Worm (Caenorhabditis elegans) whole organism, L1 larva: Measurements from ENCODE around the gene T28H10.2.

ENCODE experiments used
- dpl-1 ChIP-seq, 3 experiments: fragments of 150-350 bp in 2 of 3; sonication (generic microtip) in 1 of 3; optimal IDR thresholded peaks; 2 replicates each; lab custom pipeline; 2014 to 2017; ENCODE audit warnings: missing biosample characterization in 3 of 3, missing genetic modification characterization in 3 of 3, missing genetic modification reagents in 3 of 3
- isw-1 ChIP-seq: fragments of 200-800 bp; sonication (Bioruptor generic); IDR thresholded peaks from 2 replicates; pipeline ENCODE4 v1.3.6; 2022; ENCODE audit warnings: missing genetic modification characterization, missing compliant biosample characterization
- lin-35 ChIP-seq, 2 experiments: fragments of 150-350 bp; optimal IDR thresholded peaks; 2 replicates each; lab custom pipeline; 2014; ENCODE audit warnings: missing biosample characterization in 2 of 2, missing genetic modification characterization in 2 of 2, missing genetic modification reagents in 2 of 2
- lin-39 ChIP-seq: fragments of 150-350 bp; optimal IDR thresholded peaks from 2 replicates; lab custom pipeline; 2014; ENCODE audit warnings: missing biosample characterization, missing genetic modification reagents, missing genetic modification characterization
- nhr-237 ChIP-seq: fragments of 150-350 bp; optimal IDR thresholded peaks from 2 replicates; lab custom pipeline; 2014; ENCODE audit warnings: missing biosample characterization, missing genetic modification characterization
- nhr-77 ChIP-seq: fragments of 150-350 bp; optimal IDR thresholded peaks from 2 replicates; lab custom pipeline; 2014; ENCODE audit warnings: missing biosample characterization, missing genetic modification characterization
- swsn-7 ChIP-seq: sonication (generic microtip); optimal IDR thresholded peaks from 2 replicates; lab custom pipeline; 2016; ENCODE audit warnings: missing genetic modification characterization, missing compliant biosample characterization

DNA sequence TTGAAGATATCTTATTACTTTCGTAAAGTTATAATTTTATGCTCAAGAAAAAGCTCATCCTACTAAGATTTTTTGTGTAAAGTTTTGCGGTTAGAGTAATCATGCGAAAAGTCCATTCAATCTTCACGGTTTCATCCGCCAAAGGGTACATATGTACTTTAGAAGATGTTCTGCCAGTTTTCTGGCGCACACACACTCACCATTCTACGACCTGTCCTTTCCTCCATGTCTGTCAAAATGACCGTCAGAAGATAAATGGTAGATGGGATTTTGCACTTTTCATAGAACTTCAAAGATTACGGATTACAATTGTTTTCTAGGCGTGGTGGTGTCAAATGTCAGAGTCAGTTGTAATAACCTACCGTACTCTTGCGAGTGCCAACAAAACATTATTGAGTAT is 24.8 kb upstream of the T28H10.2 start:
- no peak for TF ChIP-seq nhr-237
- no peak for TF ChIP-seq nhr-77 (tag; lab: Kevin White, UChicago)
- TF ChIP-seq dpl-1 (GFP tag; optimal IDR thresholded peaks at IDR 0.05; lab: Kevin White, UChicago): no peak
- TF ChIP-seq lin-35 (GFP tag; optimal IDR thresholded peaks at IDR 0.05; lab: Kevin White, UChicago): no peak
- no peak for TF ChIP-seq lin-39 (tag; lab: Kevin White, UChicago)
- no peak for TF ChIP-seq isw-1 (GFP tag; lab: Robert Waterston, UW)
- TF ChIP-seq swsn-7 (tag; lab: Kevin White, UChicago): no peak
